Fruit fly (Drosophila melanogaster) whole organism, embryonic: Measurements from ENCODE around the gene TBC1D16.
A peak's percentile ranks its signal among the peaks of the same experiment; 100 is the strongest.

ENCODE experiments used
- Antp ChIP-seq: fragments of 200-800 bp; sonication (Bioruptor generic); optimal IDR thresholded peaks from 3 replicates; lab custom pipeline; 2016; ENCODE audit warnings: missing biosample characterization, missing genetic modification characterization
- Asciz ChIP-seq: fragments of 200-800 bp; sonication (Bioruptor generic); optimal IDR thresholded peaks from 2 replicates; lab custom pipeline; 2017; ENCODE audit warnings: missing biosample characterization, mild to moderate bottlenecking, missing genetic modification characterization, missing genetic modification reagents
- Atf3 ChIP-seq: fragments of 200-800 bp; sonication (Bioruptor generic); optimal IDR thresholded peaks from 3 replicates; lab custom pipeline; 2016; ENCODE audit warnings: missing biosample characterization, missing genetic modification characterization
- Bdp1 ChIP-seq: fragments of 200-800 bp; sonication (Bioruptor generic); optimal IDR thresholded peaks from 3 replicates; lab custom pipeline; 2016; ENCODE audit warnings: missing biosample characterization, missing genetic modification characterization
- BtbVII ChIP-seq: fragments of 200-800 bp; sonication (Bioruptor generic); optimal IDR thresholded peaks from 3 replicates; lab custom pipeline; 2017; ENCODE audit warnings: missing biosample characterization, mild to moderate bottlenecking, missing genetic modification characterization
- CG10366 ChIP-seq: fragments of 200-800 bp; sonication (Bioruptor generic); IDR thresholded peaks from 2 replicates; pipeline ENCODE4 v1.3.6; 2022; ENCODE audit warnings: missing biosample characterization, missing genetic modification characterization
- CG11696 ChIP-seq: fragments of 200-800 bp; sonication (Bioruptor generic); IDR thresholded peaks from 2 replicates; pipeline ENCODE4 v1.3.6; 2022; ENCODE audit warnings: missing biosample characterization, missing genetic modification characterization
- CG15073 ChIP-seq: fragments of 200-800 bp; sonication (Bioruptor generic); optimal IDR thresholded peaks from 2 replicates; lab custom pipeline; 2016; ENCODE audit warnings: missing biosample characterization, missing genetic modification characterization
- CG2116 ChIP-seq: fragments of 200-800 bp; sonication (Bioruptor generic); optimal IDR thresholded peaks from 3 replicates; lab custom pipeline; 2018; ENCODE audit warnings: missing biosample characterization, mild to moderate bottlenecking, missing genetic modification characterization
- CG2875 ChIP-seq: fragments of 200-800 bp; sonication (Bioruptor generic); optimal IDR thresholded peaks from 2 replicates; lab custom pipeline; 2017; ENCODE audit warnings: missing biosample characterization, mild to moderate bottlenecking, missing genetic modification characterization, missing genetic modification reagents
- CG3407 ChIP-seq: fragments of 200-800 bp; sonication (Bioruptor generic); optimal IDR thresholded peaks from 2 replicates; lab custom pipeline; 2018; ENCODE audit warnings: missing biosample characterization, mild to moderate bottlenecking, missing genetic modification characterization
- CG34422 ChIP-seq: fragments of 200-800 bp; sonication (Bioruptor generic); IDR thresholded peaks from 3 replicates; pipeline ENCODE4 v1.3.6; 2022; ENCODE audit warnings: missing biosample characterization, missing genetic modification characterization
- CG3995 ChIP-seq: fragments of 200-800 bp; sonication (Bioruptor generic); optimal IDR thresholded peaks from 3 replicates; lab custom pipeline; 2016; ENCODE audit warnings: missing biosample characterization, missing genetic modification characterization
- CG43689 ChIP-seq: fragments of 200-800 bp; sonication (Bioruptor generic); IDR thresholded peaks from 2 replicates; pipeline ENCODE4 v1.3.6; 2022; ENCODE audit warnings: missing biosample characterization, missing genetic modification characterization
- CG6689 ChIP-seq: fragments of 200-800 bp; sonication (Bioruptor generic); IDR thresholded peaks from 2 replicates; pipeline ENCODE4 v1.3.6; 2022; ENCODE audit warnings: missing biosample characterization, missing genetic modification characterization
- CG6854 ChIP-seq: fragments of 200-800 bp; sonication (Bioruptor generic); optimal IDR thresholded peaks from 3 replicates; lab custom pipeline; 2017; ENCODE audit warnings: missing biosample characterization, mild to moderate bottlenecking, missing genetic modification characterization
- CG8290 ChIP-seq, 3 experiments: fragments of 200-800 bp; sonication (Bioruptor generic); optimal IDR thresholded peaks; 2 replicates each; lab custom pipeline; 2016 to 2019; ENCODE audit warnings: missing biosample characterization in 3 of 3, missing genetic modification characterization in 3 of 3, mild to moderate bottlenecking in 2 of 3, moderate library complexity in 1 of 3
- CG8359 ChIP-seq: fragments of 200-800 bp; sonication (Bioruptor generic); optimal IDR thresholded peaks from 2 replicates; lab custom pipeline; 2017; ENCODE audit warnings: missing biosample characterization, mild to moderate bottlenecking, missing genetic modification characterization, borderline replicate concordance
- Chrac-16 ChIP-seq: fragments of 200-800 bp; sonication (Bioruptor generic); optimal IDR thresholded peaks from 3 replicates; lab custom pipeline; 2016; ENCODE audit warnings: missing biosample characterization, missing genetic modification characterization
- D ChIP-seq, 2 experiments: fragments of 200-800 bp in 1 of 2; fragments of >200 bp in 1 of 2; sonication (Bioruptor generic) in 1 of 2; optimal IDR thresholded peaks; 2 replicates in 1 of 2; 3 replicates in 1 of 2; lab custom pipeline; 2017; ENCODE audit warnings: mild to moderate bottlenecking in 1 of 2, missing biosample characterization in 1 of 2, missing genetic modification characterization in 1 of 2, missing genetic modification reagents in 1 of 2
- Doc2 ChIP-seq: fragments of 200-800 bp; sonication (Bioruptor generic); IDR thresholded peaks from 2 replicates; pipeline ENCODE4 v1.3.6; 2022; ENCODE audit warnings: missing biosample characterization, missing genetic modification characterization
- Eip74EF ChIP-seq, 2 experiments: fragments of 200-800 bp in 1 of 2; fragments of >200 bp in 1 of 2; sonication (Bioruptor generic) in 1 of 2; optimal IDR thresholded peaks; 2 replicates each; lab custom pipeline; 2017 to 2019; ENCODE audit warnings: missing biosample characterization in 2 of 2, missing genetic modification characterization in 2 of 2, mild to moderate bottlenecking in 1 of 2, moderate library complexity in 1 of 2
- Hr51 ChIP-seq, 2 experiments: fragments of 200-800 bp; sonication (Bioruptor generic); optimal IDR thresholded peaks; 2 replicates in 1 of 2; 3 replicates in 1 of 2; lab custom pipeline; 2016 to 2018; ENCODE audit warnings: missing biosample characterization in 2 of 2, missing genetic modification characterization in 2 of 2, mild to moderate bottlenecking in 1 of 2, moderate library complexity in 1 of 2
- Neu2 ChIP-seq: fragments of 200-800 bp; sonication (Bioruptor generic); optimal IDR thresholded peaks from 3 replicates; lab custom pipeline; 2016; ENCODE audit warnings: missing biosample characterization, missing genetic modification characterization, borderline replicate concordance
- Oaz ChIP-seq: fragments of 200-800 bp; sonication (Bioruptor generic); IDR thresholded peaks from 2 replicates; pipeline ENCODE4 v1.3.6; 2022; ENCODE audit warnings: missing biosample characterization, missing genetic modification characterization
- Side ChIP-seq: fragments of 200-800 bp; sonication (Bioruptor generic); optimal IDR thresholded peaks from 2 replicates; lab custom pipeline; 2016; ENCODE audit warnings: missing biosample characterization, missing genetic modification characterization
- Sox100B ChIP-seq: fragments of 200-800 bp; sonication (Bioruptor generic); optimal IDR thresholded peaks from 3 replicates; lab custom pipeline; 2018; ENCODE audit warnings: missing biosample characterization, mild to moderate bottlenecking, missing genetic modification characterization
- Sry-δ ChIP-seq: fragments of 200-800 bp; sonication (Bioruptor generic); optimal IDR thresholded peaks from 2 replicates; lab custom pipeline; 2016; ENCODE audit warnings: missing biosample characterization, missing genetic modification characterization
- ara ChIP-seq: fragments of 200-800 bp; sonication (Bioruptor generic); IDR thresholded peaks from 2 replicates; pipeline ENCODE4 v1.3.6; 2022; ENCODE audit warnings: missing biosample characterization, missing genetic modification characterization
- cwo ChIP-seq: fragments of 200-800 bp; sonication (Bioruptor generic); optimal IDR thresholded peaks from 3 replicates; lab custom pipeline; 2017; ENCODE audit warnings: missing biosample characterization, missing genetic modification characterization, mild to moderate bottlenecking, moderate library complexity, missing genetic modification reagents
- da ChIP-seq: fragments of 200-800 bp; sonication (Bioruptor generic); optimal IDR thresholded peaks from 2 replicates; lab custom pipeline; 2016; ENCODE audit warnings: missing biosample characterization, missing genetic modification characterization
- dimm ChIP-seq: fragments of 200-800 bp; sonication (Bioruptor generic); IDR thresholded peaks from 2 replicates; pipeline ENCODE4 v1.3.6; 2022; ENCODE audit warnings: missing biosample characterization, missing genetic modification characterization
- ems ChIP-seq: fragments of 200-800 bp; sonication (Bioruptor generic); optimal IDR thresholded peaks from 3 replicates; lab custom pipeline; 2016; ENCODE audit warnings: missing biosample characterization, missing genetic modification characterization
- esg ChIP-seq: fragments of 200-800 bp; sonication (Bioruptor generic); conservative IDR thresholded peaks from 2 replicates; pipeline ENCODE4 v1.3.6; 2022; ENCODE audit warnings: missing biosample characterization, missing genetic modification characterization
- eve ChIP-seq, 2 experiments: fragments of >200 bp; optimal IDR thresholded peaks; 2 replicates each; lab custom pipeline; 2017; ENCODE audit warnings: missing biosample characterization in 2 of 2, missing genetic modification characterization in 2 of 2
- eyg ChIP-seq: fragments of 200-800 bp; sonication (Bioruptor generic); optimal IDR thresholded peaks from 3 replicates; lab custom pipeline; 2016; ENCODE audit warnings: missing biosample characterization, missing genetic modification characterization
- gem ChIP-seq: fragments of 200-800 bp; sonication (Bioruptor generic); optimal IDR thresholded peaks from 2 replicates; lab custom pipeline; 2019; ENCODE audit warnings: missing biosample characterization, mild to moderate bottlenecking, missing genetic modification characterization, moderate library complexity
- grau ChIP-seq: fragments of 200-800 bp; optimal IDR thresholded peaks from 3 replicates; lab custom pipeline; 2019; ENCODE audit warnings: missing biosample characterization, mild to moderate bottlenecking, missing genetic modification characterization, moderate library complexity
- gsb ChIP-seq: fragments of 200-800 bp; sonication (Bioruptor generic); IDR thresholded peaks from 2 replicates; pipeline ENCODE4 v1.3.6; 2022; ENCODE audit warnings: missing biosample characterization, missing genetic modification characterization
- hb ChIP-seq: fragments of 200-800 bp; sonication (Bioruptor generic); IDR thresholded peaks from 3 replicates; pipeline ENCODE4 v1.3.6; 2022; ENCODE audit warnings: missing biosample characterization, missing genetic modification characterization; ENCODE audit not compliant: partially characterized antibody
- hbn ChIP-seq: fragments of 200-800 bp; sonication (Bioruptor generic); IDR thresholded peaks from 2 replicates; pipeline ENCODE4 v1.3.6; 2022; ENCODE audit warnings: missing biosample characterization, missing genetic modification characterization; ENCODE audit not compliant: partially characterized antibody
- odd ChIP-seq: fragments of 200-800 bp; sonication (Bioruptor generic); optimal IDR thresholded peaks from 2 replicates; lab custom pipeline; 2017; ENCODE audit warnings: missing biosample characterization, mild to moderate bottlenecking, missing genetic modification characterization
- pnt ChIP-seq: fragments of 200-800 bp; sonication (Bioruptor generic); optimal IDR thresholded peaks from 3 replicates; lab custom pipeline; 2016; ENCODE audit warnings: missing biosample characterization, missing genetic modification characterization
- pros ChIP-seq: fragments of 200-800 bp; sonication (Bioruptor generic); optimal IDR thresholded peaks from 3 replicates; lab custom pipeline; 2019; ENCODE audit warnings: missing biosample characterization, mild to moderate bottlenecking, missing genetic modification characterization, moderate library complexity
- pum ChIP-seq: fragments of 200-800 bp; sonication (Bioruptor generic); optimal IDR thresholded peaks from 2 replicates; lab custom pipeline; 2016; ENCODE audit warnings: missing biosample characterization, missing genetic modification characterization
- repo ChIP-seq: fragments of 200-800 bp; sonication (Bioruptor generic); optimal IDR thresholded peaks from 2 replicates; lab custom pipeline; 2016; ENCODE audit warnings: missing biosample characterization, missing genetic modification characterization
- shn ChIP-seq: fragments of 200-800 bp; sonication (Bioruptor generic); optimal IDR thresholded peaks from 3 replicates; lab custom pipeline; 2016; ENCODE audit warnings: missing biosample characterization, missing genetic modification characterization
- slou ChIP-seq: fragments of 200-800 bp; sonication (Bioruptor generic); optimal IDR thresholded peaks from 3 replicates; lab custom pipeline; 2016; ENCODE audit warnings: missing biosample characterization, missing genetic modification characterization
- zen ChIP-seq: fragments of 200-800 bp; sonication (Bioruptor generic); optimal IDR thresholded peaks from 3 replicates; lab custom pipeline; 2018; ENCODE audit warnings: missing biosample characterization, mild to moderate bottlenecking, missing genetic modification characterization, moderate library complexity

TBC1D16 gene

DNA sequence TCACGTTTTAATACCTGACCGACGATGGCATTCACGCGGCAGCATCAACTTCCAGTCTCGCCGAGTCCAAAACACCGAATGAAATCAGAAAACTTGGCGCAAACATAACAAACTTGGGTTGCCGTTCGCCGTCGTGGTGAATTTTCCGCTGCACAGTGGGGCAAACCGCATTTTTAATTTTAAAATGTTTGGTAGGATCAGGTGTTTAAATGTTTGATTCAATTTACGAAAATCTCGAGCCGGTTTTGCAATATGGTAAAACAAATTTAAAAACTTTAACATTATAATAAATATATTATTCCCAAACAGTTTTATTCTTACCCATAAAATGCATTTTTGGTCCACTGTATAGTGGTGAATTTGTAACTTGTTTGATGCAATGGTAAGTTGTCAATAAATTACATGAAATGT lies 38.8 kb upstream of the TBC1D16 start, which contains the start of gene RluA-1 (continued):
- TF ChIP-seq hb (GFP tag; lab: Robert Waterston, UW) (peak; percentile 75), eve (GFP tag; optimal IDR thresholded peaks at IDR 0.05; lab: Kevin White, UChicago) (peak in 1 of 2 experiments; percentile 96), Asciz (peak; percentile 99), dimm (GFP tag; lab: Robert Waterston, UW) (peak; percentile 99), CG2116 (peak; percentile 92), Antp (GFP tag; lab: Kevin White, UChicago) (peak; percentile 88), Sry-δ (GFP tag; lab: Kevin White, UChicago) (peak; percentile 55), eyg (peak; percentile 79), Eip74EF (GFP tag; optimal IDR thresholded peaks at IDR 0.05; lab: Kevin White, UChicago) (peak in 1 of 2 experiments; percentile 99), CG6854 (peak; percentile 98), CG6689 (GFP tag; lab: Robert Waterston, UW) (peak; percentile 99), CG3995 (GFP tag; lab: Kevin White, UChicago) (peak; percentile 66), pum (peak; percentile 89), gsb (GFP tag; lab: Robert Waterston, UW) (peak; percentile 99), pnt (GFP tag; lab: Kevin White, UChicago) (peak; percentile 91), CG43689 (GFP tag; lab: Robert Waterston, UW) (peak; percentile 97), shn (GFP tag; lab: Kevin White, UChicago) (peak; percentile 84), CG8290 (GFP tag; optimal IDR thresholded peaks at IDR 0.05; lab: Kevin White, UChicago) (peak; percentile 95), CG8290 (tag; optimal IDR thresholded peaks at IDR 0.05; lab: Kevin White, UChicago) (peak; percentile 95 to 98), CG11696 (GFP tag; lab: Robert Waterston, UW) (peak; percentile 98), Chrac-16 (GFP tag; lab: Kevin White, UChicago) (peak; percentile 99), slou (GFP tag; lab: Kevin White, UChicago) (peak; percentile 95), CG15073 (GFP tag; lab: Kevin White, UChicago) (peak; percentile 91), ems (GFP tag; lab: Kevin White, UChicago) (peak; percentile 96), hbn (GFP tag; lab: Robert Waterston, UW) (peak; percentile 53; the same call in 1 of the 2 replicates), Doc2 (GFP tag; lab: Robert Waterston, UW) (peak; percentile 95), CG8359 (GFP tag; lab: Kevin White, UChicago) (peak; percentile 96), Neu2 (GFP tag; lab: Kevin White, UChicago) (no peak), cwo (GFP tag; lab: Kevin White, UChicago) (peak; percentile 98), Bdp1 (peak; percentile 92), CG2875 (peak; percentile 100), Atf3 (GFP tag; lab: Kevin White, UChicago) (peak; percentile 92), da (GFP tag; lab: Kevin White, UChicago) (peak; percentile 84), Sox100B (GFP tag; lab: Kevin White, UChicago) (peak; percentile 98), repo (GFP tag; lab: Kevin White, UChicago) (peak; percentile 75), Side (peak; percentile 89), BtbVII (peak; percentile 99), CG34422 (GFP tag; lab: Robert Waterston, UW) (peak; percentile 100), odd (GFP tag; lab: Kevin White, UChicago) (peak; percentile 99), ara (GFP tag; lab: Robert Waterston, UW) (peak; percentile 100), esg (peak; percentile 98), grau (tag; lab: Kevin White, UChicago) (peak; percentile 99), gem (tag; lab: Kevin White, UChicago) (peak; percentile 100), CG10366 (GFP tag; lab: Robert Waterston, UW) (peak; percentile 99), CG3407 (peak; percentile 99), pros (GFP tag; lab: Kevin White, UChicago) (peak; percentile 80), zen (tag; lab: Kevin White, UChicago) (peak; percentile 100), D (optimal IDR thresholded peaks at IDR 0.05; lab: Kevin White, UChicago) (no peak), D (GFP tag; optimal IDR thresholded peaks at IDR 0.05; lab: Kevin White, UChicago) (peak; percentile 99), Oaz (GFP tag; lab: Robert Waterston, UW) (peak; percentile 97), Hr51 (GFP tag; optimal IDR thresholded peaks at IDR 0.05; lab: Kevin White, UChicago) (peak; percentile 97 to 100)
